Worm (Caenorhabditis elegans) whole organism, young adult: ENCODE results near the gene F13H8.2.

ENCODE experiments used
- B0035.1 ChIP-seq: sonication (generic microtip); optimal IDR thresholded peaks from 2 replicates; lab custom pipeline; 2016; ENCODE audit warnings: missing genetic modification characterization, mild to moderate bottlenecking, missing compliant biosample characterization, missing genotype, missing genetic modification reagents
- F37B4.10 ChIP-seq: fragments of 200-800 bp; sonication (Bioruptor generic); IDR thresholded peaks from 2 replicates; pipeline ENCODE4 v1.3.6; 2022; ENCODE audit warnings: missing genetic modification characterization, missing compliant biosample characterization
- Y95B8A.8 ChIP-seq: fragments of 200-800 bp; sonication (Bioruptor generic); IDR thresholded peaks from 2 replicates; pipeline ENCODE4 v1.3.6; 2022; ENCODE audit warnings: missing genetic modification reagents, missing genetic modification characterization, missing compliant biosample characterization
- attf-3 ChIP-seq: fragments of 200-800 bp; sonication (Bioruptor generic); conservative IDR thresholded peaks from 2 replicates; pipeline ENCODE4 v1.3.6; 2022; ENCODE audit warnings: missing genetic modification reagents, missing genetic modification characterization, missing compliant biosample characterization
- ceh-27 ChIP-seq: fragments of 200-800 bp; sonication (Bioruptor generic); optimal IDR thresholded peaks from 2 replicates; lab custom pipeline; 2018; ENCODE audit warnings: mild to moderate bottlenecking, missing genetic modification characterization, moderate library complexity, missing compliant biosample characterization
- ceh-40 ChIP-seq: fragments of 200-800 bp; sonication (Bioruptor generic); IDR thresholded peaks from 2 replicates; pipeline ENCODE4 v1.3.6; 2022; ENCODE audit warnings: missing genetic modification characterization, missing compliant biosample characterization
- ceh-79 ChIP-seq: sonication (generic microtip); optimal IDR thresholded peaks from 2 replicates; lab custom pipeline; 2017; ENCODE audit warnings: mild to moderate bottlenecking, missing genetic modification characterization, missing compliant biosample characterization
- chd-7 ChIP-seq: sonication (generic microtip); optimal IDR thresholded peaks from 2 replicates; lab custom pipeline; 2016; ENCODE audit warnings: mild to moderate bottlenecking, missing genetic modification characterization, moderate library complexity, missing compliant biosample characterization
- efl-1 ChIP-seq: fragments of 150-350 bp; optimal IDR thresholded peaks from 2 replicates; lab custom pipeline; 2014; ENCODE audit warnings: missing biosample characterization, missing genetic modification reagents, missing genetic modification characterization
- egrh-3 ChIP-seq: fragments of 200-800 bp; sonication (Bioruptor generic); IDR thresholded peaks from 2 replicates; pipeline ENCODE4 v1.3.6; 2022; ENCODE audit warnings: missing genetic modification reagents, missing genetic modification characterization, missing compliant biosample characterization
- gei-17 ChIP-seq: fragments of 200-800 bp; sonication (Bioruptor generic); optimal IDR thresholded peaks from 2 replicates; lab custom pipeline; 2018; ENCODE audit warnings: mild to moderate bottlenecking, missing genetic modification characterization, missing compliant biosample characterization
- hsf-1 ChIP-seq: fragments of 200-800 bp; sonication (Bioruptor generic); IDR thresholded peaks from 2 replicates; pipeline ENCODE4 v1.3.6; 2022; ENCODE audit warnings: missing genetic modification reagents, missing genetic modification characterization, missing compliant biosample characterization
- lin-35 ChIP-seq, 3 experiments: fragments of 150-350 bp in 2 of 3; sonication (generic microtip) in 1 of 3; optimal IDR thresholded peaks; 2 replicates each; lab custom pipeline; 2014 to 2018; ENCODE audit warnings: missing biosample characterization in 3 of 3, missing genetic modification characterization in 3 of 3, missing genetic modification reagents in 3 of 3
- lir-1 ChIP-seq: fragments of 200-800 bp; sonication (Bioruptor generic); conservative IDR thresholded peaks from 2 replicates; pipeline ENCODE4 v1.3.6; 2022; ENCODE audit warnings: missing genetic modification reagents, missing genetic modification characterization, missing compliant biosample characterization
- pha-4 ChIP-seq: fragments of 150-350 bp; sonication (generic microtip); optimal IDR thresholded peaks from 2 replicates; lab custom pipeline; 2014; ENCODE audit warnings: missing biosample characterization, missing genetic modification reagents, missing genetic modification characterization
- rpc-1 ChIP-seq, 2 experiments: fragments of 150-350 bp in 1 of 2; sonication (generic microtip) in 1 of 2; optimal IDR thresholded peaks; 2 replicates each; lab custom pipeline; 2014 to 2018; ENCODE audit warnings: missing biosample characterization in 1 of 2, missing genetic modification characterization in 1 of 2, missing genetic modification reagents in 1 of 2, missing genotype in 1 of 2
- snpc-1.3 ChIP-seq: sonication (generic microtip); optimal IDR thresholded peaks from 2 replicates; lab custom pipeline; 2017; ENCODE audit warnings: missing genetic modification characterization, mild to moderate bottlenecking, missing compliant biosample characterization, antibody characterized with exemption, moderate library complexity, missing genotype, missing genetic modification reagents; ENCODE audit not compliant: insufficient read depth
- unc-130 ChIP-seq: sonication (generic microtip); optimal IDR thresholded peaks from 2 replicates; lab custom pipeline; 2016; ENCODE audit warnings: missing genetic modification reagents, missing genetic modification characterization, missing compliant biosample characterization
- zfh-2 ChIP-seq: fragments of 200-800 bp; sonication (Bioruptor generic); conservative IDR thresholded peaks from 2 replicates; pipeline ENCODE4 v1.3.6; 2022; ENCODE audit warnings: missing genetic modification reagents, missing genetic modification characterization, missing compliant biosample characterization

Gene F13H8.2

DNA sequence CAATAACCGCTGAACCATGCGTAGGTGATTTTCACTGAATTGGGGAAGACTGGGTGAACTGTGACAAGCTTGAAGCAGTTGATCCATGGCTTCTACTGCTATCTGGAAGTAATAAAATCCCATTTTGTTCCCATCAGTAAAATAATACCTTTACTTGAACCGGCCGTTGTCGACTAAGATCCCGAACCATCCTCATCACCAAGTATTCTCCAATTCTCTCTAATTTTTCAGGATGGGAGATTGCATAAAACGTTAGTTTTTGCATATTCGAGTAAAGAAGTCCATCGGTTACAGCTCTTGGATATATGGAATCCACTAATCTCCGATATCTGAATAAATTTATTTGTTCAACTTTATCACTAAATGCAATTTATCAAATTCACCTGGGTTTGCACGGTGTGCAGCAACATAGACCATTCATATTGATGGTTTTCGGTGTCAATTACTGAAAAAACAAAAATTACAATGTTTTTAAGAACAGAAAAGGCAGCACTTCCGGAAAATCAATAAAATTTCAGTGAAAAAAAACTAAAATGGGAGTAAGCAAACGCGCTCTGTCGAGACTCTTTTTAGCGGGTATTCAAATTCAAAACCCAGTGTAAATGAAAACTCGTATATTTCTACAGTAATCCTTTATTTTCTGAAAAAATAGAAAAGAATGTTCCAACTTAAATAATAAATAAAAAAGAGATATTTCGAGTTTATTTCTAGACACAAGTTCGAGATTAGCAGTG, 50.7 kb downstream of the F13H8.2 start, which contains the start of gene efr-3 (continued):
- TF ChIP-seq hsf-1 (GFP tag; lab: Robert Waterston, UW), result no peak
- no peak for TF ChIP-seq chd-7 (tag; lab: Kevin White, UChicago)
- TF ChIP-seq B0035.1 (tag; lab: Kevin White, UChicago), result no peak
- no peak for TF ChIP-seq gei-17 (GFP tag; lab: Kevin White, UChicago)
- TF ChIP-seq lin-35 (GFP tag; optimal IDR thresholded peaks at IDR 0.05; lab: Kevin White, UChicago), result peak in 1 of 3 experiments; percentile 52
- TF ChIP-seq rpc-1 (optimal IDR thresholded peaks at IDR 0.05; lab: Kevin White, UChicago), result no peak
- TF ChIP-seq rpc-1 (tag; optimal IDR thresholded peaks at IDR 0.05; lab: Kevin White, UChicago), result no peak
- TF ChIP-seq efl-1 (GFP tag; lab: Kevin White, UChicago), result peak; percentile 66
- no peak for TF ChIP-seq Y95B8A.8 (GFP tag; lab: Robert Waterston, UW)
- TF ChIP-seq ceh-27 (GFP tag; lab: Kevin White, UChicago), result no peak
- no peak for TF ChIP-seq zfh-2 (GFP tag; lab: Robert Waterston, UW)
- no peak for TF ChIP-seq attf-3 (GFP tag; lab: Robert Waterston, UW)
- no peak for TF ChIP-seq ceh-40

DNA sequence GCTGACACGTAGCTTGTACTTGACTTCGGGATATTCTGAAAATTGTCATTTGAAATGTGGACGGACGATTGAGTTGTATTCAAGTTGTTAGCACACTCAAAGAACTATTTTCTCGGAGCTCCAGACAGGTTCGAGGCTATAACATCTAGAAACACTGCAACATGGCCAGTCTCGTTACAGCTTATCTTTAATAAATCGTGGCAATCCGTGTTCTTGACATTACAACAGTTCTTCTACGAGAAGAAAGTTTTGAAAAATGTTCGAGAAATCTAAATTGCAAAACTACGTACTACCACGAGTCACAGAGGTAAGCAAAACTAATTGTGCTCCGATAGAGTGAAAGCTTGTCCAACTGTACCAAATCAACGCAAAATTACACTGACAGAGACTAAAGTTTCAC, 51.9 kb downstream of the F13H8.2 start:
- no peak for TF ChIP-seq pha-4 (tag; lab: Kevin White, UChicago)
- no peak for TF ChIP-seq lir-1 (GFP tag; lab: Robert Waterston, UW)

DNA sequence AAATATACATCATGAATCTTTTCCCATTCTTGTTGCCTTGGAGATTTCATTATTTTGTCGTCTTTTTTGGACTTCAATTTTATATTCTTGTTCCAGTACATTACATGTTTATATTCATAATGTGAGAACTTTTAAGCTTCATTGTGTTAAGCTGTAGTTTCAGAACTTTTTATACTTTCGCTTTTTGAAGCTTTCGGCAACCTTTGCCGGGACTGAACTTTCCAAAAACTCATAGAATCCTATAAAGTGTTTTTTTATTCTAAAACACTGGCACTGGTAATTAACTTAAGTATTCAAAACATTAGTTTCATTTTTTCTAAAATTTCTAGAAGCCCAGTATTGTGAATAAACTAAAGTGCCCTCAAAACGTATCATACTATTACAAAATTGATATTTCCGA, 52.8 kb downstream of the F13H8.2 start, which contains the start of gene C32D5.4:
Gene C32D5.4, minus strand, starts transcription at position 101 of the 400 bp plus-strand sequence.
- no peak for TF ChIP-seq ceh-79 (tag; lab: Kevin White, UChicago)
- no peak for TF ChIP-seq egrh-3 (GFP tag; lab: Robert Waterston, UW)
- no peak for TF ChIP-seq unc-130
- no peak for TF ChIP-seq snpc-1.3 (tag; lab: Kevin White, UChicago)
- no peak for TF ChIP-seq F37B4.10 (GFP tag; lab: Robert Waterston, UW)
- TF ChIP-seq B0035.1 (tag; lab: Kevin White, UChicago), result no peak
